Fruit fly (Drosophila melanogaster) whole organism, embryonic: ENCODE measurements around the gene CG5003.

Experiments
- Atf6 ChIP-seq: fragments of 200-800 bp; sonication (Bioruptor generic); IDR thresholded peaks from 2 replicates; pipeline ENCODE4 v1.3.6; 2022; ENCODE audit warnings: missing biosample characterization, missing genetic modification characterization
- B-H2 ChIP-seq: fragments of 200-800 bp; sonication (Bioruptor generic); optimal IDR thresholded peaks from 2 replicates; lab custom pipeline; 2018; ENCODE audit warnings: missing biosample characterization, mild to moderate bottlenecking, missing genetic modification characterization
- CG10431 ChIP-seq: fragments of 200-800 bp; sonication (Bioruptor generic); optimal IDR thresholded peaks from 3 replicates; lab custom pipeline; 2018; ENCODE audit warnings: missing biosample characterization, mild to moderate bottlenecking, missing genetic modification characterization
- CG16779 ChIP-seq: fragments of 200-800 bp; sonication (Bioruptor generic); IDR thresholded peaks from 2 replicates; pipeline ENCODE4 v1.3.6; 2022; ENCODE audit warnings: missing biosample characterization, missing genetic modification characterization
- CG18476 ChIP-seq: fragments of 200-800 bp; sonication (Bioruptor generic); optimal IDR thresholded peaks from 2 replicates; lab custom pipeline; 2016; ENCODE audit warnings: missing biosample characterization, mild to moderate bottlenecking, missing genetic modification characterization
- CG18599 ChIP-seq: fragments of 200-800 bp; sonication (Bioruptor generic); optimal IDR thresholded peaks from 3 replicates; lab custom pipeline; 2017; ENCODE audit warnings: missing biosample characterization, missing genetic modification characterization, mild to moderate bottlenecking, moderate library complexity, missing genetic modification reagents
- CG18764 ChIP-seq: fragments of 200-800 bp; sonication (Bioruptor generic); optimal IDR thresholded peaks from 3 replicates; lab custom pipeline; 2016; ENCODE audit warnings: missing biosample characterization, missing genetic modification characterization
- CG2199 ChIP-seq: fragments of 200-800 bp; sonication (Bioruptor generic); IDR thresholded peaks from 3 replicates; pipeline ENCODE4 v1.3.6; 2022; ENCODE audit warnings: missing biosample characterization, missing genetic modification characterization
- CG31224 ChIP-seq: fragments of 200-800 bp; sonication (Bioruptor generic); IDR thresholded peaks from 2 replicates; pipeline ENCODE4 v1.3.6; 2022; ENCODE audit warnings: missing biosample characterization, missing genetic modification characterization
- CG43689 ChIP-seq: fragments of 200-800 bp; sonication (Bioruptor generic); IDR thresholded peaks from 2 replicates; pipeline ENCODE4 v1.3.6; 2022; ENCODE audit warnings: missing biosample characterization, missing genetic modification characterization
- CG6813 ChIP-seq: fragments of 200-800 bp; sonication (Bioruptor generic); optimal IDR thresholded peaks from 2 replicates; lab custom pipeline; 2017; ENCODE audit warnings: missing biosample characterization, missing genetic modification characterization, mild to moderate bottlenecking, moderate library complexity, missing genetic modification reagents
- CG7271 ChIP-seq: fragments of 200-800 bp; sonication (Bioruptor generic); optimal IDR thresholded peaks from 2 replicates; lab custom pipeline; 2018; ENCODE audit warnings: missing biosample characterization, mild to moderate bottlenecking, missing genetic modification characterization, moderate library complexity
- CG7372 ChIP-seq: fragments of 200-800 bp; sonication (Bioruptor generic); IDR thresholded peaks from 2 replicates; pipeline ENCODE4 v1.3.6; 2022; ENCODE audit warnings: missing biosample characterization, missing genetic modification characterization
- CG8281 ChIP-seq: fragments of 200-800 bp; sonication (Bioruptor generic); optimal IDR thresholded peaks from 2 replicates; lab custom pipeline; 2018; ENCODE audit warnings: missing biosample characterization, mild to moderate bottlenecking, missing genetic modification characterization, moderate library complexity
- CG9727 ChIP-seq: fragments of 200-800 bp; sonication (Bioruptor generic); optimal IDR thresholded peaks from 3 replicates; lab custom pipeline; 2017; ENCODE audit warnings: missing biosample characterization, mild to moderate bottlenecking, missing genetic modification characterization
- D19A ChIP-seq: fragments of 200-800 bp; optimal IDR thresholded peaks from 3 replicates; lab custom pipeline; 2019; ENCODE audit warnings: missing biosample characterization, mild to moderate bottlenecking, missing genetic modification characterization, moderate library complexity
- Dfd ChIP-seq, 2 experiments: fragments of >200 bp; optimal IDR thresholded peaks; 2 replicates each; lab custom pipeline; 2017; ENCODE audit warnings: missing biosample characterization in 2 of 2, missing genetic modification characterization in 2 of 2
- H15 ChIP-seq: fragments of 200-800 bp; sonication (Bioruptor generic); IDR thresholded peaks from 3 replicates; pipeline ENCODE4 v1.3.6; 2022; ENCODE audit warnings: missing biosample characterization, missing genetic modification characterization
- NK7.1 ChIP-seq: fragments of 200-800 bp; sonication (Bioruptor generic); optimal IDR thresholded peaks from 3 replicates; lab custom pipeline; 2016; ENCODE audit warnings: missing biosample characterization, missing genetic modification characterization
- Neu2 ChIP-seq: fragments of 200-800 bp; sonication (Bioruptor generic); optimal IDR thresholded peaks from 3 replicates; lab custom pipeline; 2016; ENCODE audit warnings: missing biosample characterization, missing genetic modification characterization, borderline replicate concordance
- Opbp ChIP-seq: fragments of 200-800 bp; sonication (Bioruptor generic); IDR thresholded peaks from 3 replicates; pipeline ENCODE4 v1.3.6; 2022; ENCODE audit warnings: missing biosample characterization, missing genetic modification characterization; ENCODE audit not compliant: partially characterized antibody
- Ptx1 ChIP-seq: fragments of 200-800 bp; sonication (Bioruptor generic); IDR thresholded peaks from 2 replicates; pipeline ENCODE4 v1.3.6; 2022; ENCODE audit warnings: missing biosample characterization, missing genetic modification characterization
- Rx ChIP-seq: fragments of 200-800 bp; sonication (Bioruptor generic); IDR thresholded peaks from 2 replicates; pipeline ENCODE4 v1.3.6; 2022; ENCODE audit warnings: missing biosample characterization, missing genetic modification characterization
- Scr ChIP-seq: fragments of 200-800 bp; sonication (Bioruptor generic); IDR thresholded peaks from 2 replicates; pipeline ENCODE4 v1.3.6; 2022; ENCODE audit warnings: missing biosample characterization, missing genetic modification characterization; ENCODE audit not compliant: partially characterized antibody
- ab ChIP-seq: fragments of 200-800 bp; sonication (Bioruptor generic); optimal IDR thresholded peaks from 2 replicates; lab custom pipeline; 2016; ENCODE audit warnings: missing biosample characterization, missing genetic modification characterization
- ap ChIP-seq: fragments of 200-800 bp; sonication (Bioruptor generic); IDR thresholded peaks from 2 replicates; pipeline ENCODE4 v1.3.6; 2022; ENCODE audit warnings: missing biosample characterization, missing genetic modification characterization
- chm ChIP-seq: fragments of 200-800 bp; sonication (Bioruptor generic); IDR thresholded peaks from 2 replicates; pipeline ENCODE4 v1.3.6; 2022; ENCODE audit warnings: missing biosample characterization, missing genetic modification characterization
- crp ChIP-seq, 2 experiments: fragments of 200-800 bp; sonication (Bioruptor generic); optimal IDR thresholded peaks; 2 replicates in 1 of 2; 3 replicates in 1 of 2; lab custom pipeline; 2017; ENCODE audit warnings: missing biosample characterization in 2 of 2, missing genetic modification characterization in 2 of 2, mild to moderate bottlenecking in 1 of 2, moderate library complexity in 1 of 2
- ewg ChIP-seq: fragments of 200-800 bp; sonication (Bioruptor generic); optimal IDR thresholded peaks from 3 replicates; lab custom pipeline; 2017; ENCODE audit warnings: mild to moderate bottlenecking, missing biosample characterization, missing genetic modification reagents, missing genetic modification characterization
- fd96Cb ChIP-seq: fragments of 200-800 bp; sonication (Bioruptor generic); optimal IDR thresholded peaks from 2 replicates; lab custom pipeline; 2018; ENCODE audit warnings: missing biosample characterization, mild to moderate bottlenecking, missing genetic modification characterization, moderate library complexity
- gsb ChIP-seq: fragments of 200-800 bp; sonication (Bioruptor generic); IDR thresholded peaks from 2 replicates; pipeline ENCODE4 v1.3.6; 2022; ENCODE audit warnings: missing biosample characterization, missing genetic modification characterization
- h ChIP-seq: fragments of >200 bp; optimal IDR thresholded peaks from 2 replicates; lab custom pipeline; 2017
- ham ChIP-seq: fragments of 200-800 bp; sonication (Bioruptor generic); IDR thresholded peaks from 2 replicates; pipeline ENCODE4 v1.3.6; 2022; ENCODE audit warnings: missing biosample characterization, missing genetic modification characterization
- hbn ChIP-seq: fragments of 200-800 bp; sonication (Bioruptor generic); IDR thresholded peaks from 2 replicates; pipeline ENCODE4 v1.3.6; 2022; ENCODE audit warnings: missing biosample characterization, missing genetic modification characterization; ENCODE audit not compliant: partially characterized antibody
- kay ChIP-seq: fragments of 200-800 bp; sonication (Bioruptor generic); optimal IDR thresholded peaks from 2 replicates; lab custom pipeline; 2016; ENCODE audit warnings: missing biosample characterization, missing genetic modification characterization
- ken ChIP-seq: fragments of 200-800 bp; sonication (Bioruptor generic); IDR thresholded peaks from 3 replicates; pipeline ENCODE4 v1.3.6; 2022; ENCODE audit warnings: missing biosample characterization, missing genetic modification characterization
- nmo ChIP-seq: fragments of 200-800 bp; sonication (Bioruptor generic); optimal IDR thresholded peaks from 2 replicates; lab custom pipeline; 2018; ENCODE audit warnings: missing biosample characterization, mild to moderate bottlenecking, missing genetic modification characterization, moderate library complexity
- onecut ChIP-seq: fragments of 200-800 bp; sonication (Bioruptor generic); IDR thresholded peaks from 2 replicates; pipeline ENCODE4 v1.3.6; 2022; ENCODE audit warnings: missing biosample characterization, missing genetic modification characterization
- row ChIP-seq: fragments of 200-800 bp; sonication (Bioruptor generic); IDR thresholded peaks from 3 replicates; pipeline ENCODE4 v1.3.6; 2022; ENCODE audit warnings: missing biosample characterization, missing genetic modification characterization
- schlank ChIP-seq: fragments of 200-800 bp; sonication (Bioruptor generic); optimal IDR thresholded peaks from 2 replicates; lab custom pipeline; 2018; ENCODE audit warnings: missing biosample characterization, mild to moderate bottlenecking, missing genetic modification characterization
- sens-2 ChIP-seq: fragments of 200-800 bp; sonication (Bioruptor generic); IDR thresholded peaks from 2 replicates; pipeline ENCODE4 v1.3.6; 2022; ENCODE audit warnings: missing biosample characterization, missing genetic modification characterization
- seq ChIP-seq: fragments of 200-800 bp; sonication (Bioruptor generic); IDR thresholded peaks from 2 replicates; pipeline ENCODE4 v1.3.6; 2022; ENCODE audit warnings: missing biosample characterization, missing genetic modification characterization
- sim ChIP-seq: fragments of 200-800 bp; sonication (Bioruptor generic); IDR thresholded peaks from 2 replicates; pipeline ENCODE4 v1.3.6; 2022; ENCODE audit warnings: missing biosample characterization, missing genetic modification characterization
- sisA ChIP-seq: fragments of 200-800 bp; sonication (Bioruptor generic); IDR thresholded peaks from 2 replicates; pipeline ENCODE4 v1.3.6; 2022; ENCODE audit warnings: missing biosample characterization, missing genetic modification characterization
- sug ChIP-seq: fragments of 200-800 bp; optimal IDR thresholded peaks from 2 replicates; lab custom pipeline; 2019; ENCODE audit warnings: missing biosample characterization, mild to moderate bottlenecking, missing genetic modification characterization, moderate library complexity
- tll ChIP-seq, 2 experiments: fragments of 200-800 bp in 1 of 2; fragments of >200 bp in 1 of 2; sonication (Bioruptor generic) in 1 of 2; optimal IDR thresholded peaks; 2 replicates each; lab custom pipeline; 2017 to 2019; ENCODE audit warnings: missing biosample characterization in 2 of 2, missing genetic modification characterization in 2 of 2, mild to moderate bottlenecking in 1 of 2, moderate library complexity in 1 of 2
- tx ChIP-seq: fragments of 200-800 bp; sonication (Bioruptor generic); optimal IDR thresholded peaks from 2 replicates; lab custom pipeline; 2016; ENCODE audit warnings: missing biosample characterization, missing genetic modification characterization
- usp ChIP-seq: fragments of >200 bp; optimal IDR thresholded peaks from 2 replicates; lab custom pipeline; 2017; ENCODE audit warnings: missing biosample characterization, missing genetic modification characterization
- zf30C ChIP-seq: fragments of 200-800 bp; sonication (Bioruptor generic); optimal IDR thresholded peaks from 3 replicates; lab custom pipeline; 2018; ENCODE audit warnings: missing biosample characterization, mild to moderate bottlenecking, missing genetic modification characterization
- zfh1 ChIP-seq: fragments of 200-800 bp; sonication (Bioruptor generic); IDR thresholded peaks from 3 replicates; pipeline ENCODE4 v1.3.6; 2022; ENCODE audit warnings: missing biosample characterization, missing genetic modification characterization

CG5003 gene

dm6 chr3R:27922673-27923175 lies 6.4 kb upstream of the CG5003 start, which contains the start of gene RpL4 (continued):
- TF ChIP-seq CG6813 (GFP tag; lab: Kevin White, UChicago), result peak; percentile 93
- no peak for TF ChIP-seq kay (GFP tag; lab: Kevin White, UChicago)
- TF ChIP-seq CG18764 (GFP tag; lab: Kevin White, UChicago), result peak; percentile 66
- no peak for TF ChIP-seq ham (GFP tag; lab: Robert Waterston, UW)
- peak; percentile 51; the same call in 1 of the 2 replicates for TF ChIP-seq gsb (GFP tag; lab: Robert Waterston, UW)
- peak; percentile 38; the same call in 1 of the 2 replicates for TF ChIP-seq Scr (GFP tag; lab: Robert Waterston, UW)
- TF ChIP-seq row, result peak; percentile 73
- no peak for TF ChIP-seq CG2199 (GFP tag; lab: Robert Waterston, UW)
- peak; percentile 93 for TF ChIP-seq CG10431 (GFP tag; lab: Kevin White, UChicago)
- TF ChIP-seq sim (GFP tag; lab: Robert Waterston, UW), result peak; percentile 67; the same call in 1 of the 2 replicates
- peak; percentile 39 for TF ChIP-seq zf30C (GFP tag; lab: Kevin White, UChicago)
- TF ChIP-seq CG31224, result peak; percentile 60
- TF ChIP-seq Opbp (GFP tag; lab: Robert Waterston, UW), result 0 out of 3 replicates have a peak, but pooled peaks have one; percentile 31
- TF ChIP-seq chm (GFP tag; lab: Robert Waterston, UW), result peak; percentile 94
- peak; percentile 71 for TF ChIP-seq Ptx1 (GFP tag; lab: Robert Waterston, UW)
- TF ChIP-seq h (lab: Kevin White, UChicago), result no peak
- TF ChIP-seq usp (GFP tag; lab: Kevin White, UChicago), result no peak
- no peak for TF ChIP-seq tll (GFP tag; optimal IDR thresholded peaks at IDR 0.05; lab: Kevin White, UChicago)
- TF ChIP-seq onecut (GFP tag; lab: Robert Waterston, UW), result peak; percentile 91
- peak; percentile 72 for TF ChIP-seq seq
- peak; percentile 62 for TF ChIP-seq CG8281 (tag; lab: Kevin White, UChicago)
- 0 out of 2 replicates have a peak, but pooled peaks have one; percentile 11 for TF ChIP-seq sisA
- TF ChIP-seq NK7.1, result peak; percentile 57
- no peak for TF ChIP-seq Dfd (GFP tag; optimal IDR thresholded peaks at IDR 0.05; lab: Kevin White, UChicago)
- peak; percentile 93 for TF ChIP-seq CG9727
- TF ChIP-seq Rx (GFP tag; lab: Robert Waterston, UW), result peak; percentile 77
- TF ChIP-seq B-H2, result peak; percentile 96
- TF ChIP-seq CG18476 (GFP tag; lab: Kevin White, UChicago), result no peak
- TF ChIP-seq CG7372 (GFP tag; lab: Robert Waterston, UW), result peak; percentile 67
- peak; percentile 89 for TF ChIP-seq sens-2
- peak; percentile 72 for TF ChIP-seq sug
- peak; percentile 77 for TF ChIP-seq Atf6 (GFP tag; lab: Robert Waterston, UW)
- TF ChIP-seq ab (GFP tag; lab: Kevin White, UChicago), result peak; percentile 2
- TF ChIP-seq ap (GFP tag; lab: Robert Waterston, UW), result peak; percentile 76
- TF ChIP-seq ewg (GFP tag; lab: Kevin White, UChicago), result peak; percentile 85
- peak; percentile 91 for TF ChIP-seq zfh1 (GFP tag; lab: Robert Waterston, UW)
- peak; percentile 7 for TF ChIP-seq D19A (tag; lab: Kevin White, UChicago)
- TF ChIP-seq ken (GFP tag; lab: Robert Waterston, UW), result peak; percentile 83
- peak; percentile 71 for TF ChIP-seq nmo (GFP tag; lab: Kevin White, UChicago)
- TF ChIP-seq CG7271 (tag; lab: Kevin White, UChicago), result peak; percentile 86
- peak; percentile 74; the same call in 2 of the 3 replicates for TF ChIP-seq H15 (GFP tag; lab: Robert Waterston, UW)
- TF ChIP-seq tx (GFP tag; lab: Kevin White, UChicago), result peak; percentile 40
- TF ChIP-seq CG16779, result peak; percentile 66; the same call in 1 of the 2 replicates
- peak; percentile 48 for TF ChIP-seq fd96Cb (tag; lab: Kevin White, UChicago)
- TF ChIP-seq crp (GFP tag; optimal IDR thresholded peaks at IDR 0.05; lab: Kevin White, UChicago), result peak in 1 of 2 experiments; percentile 49
- TF ChIP-seq hbn (GFP tag; lab: Robert Waterston, UW), result no peak
- TF ChIP-seq schlank (tag; lab: Kevin White, UChicago), result peak; percentile 88
- 0 out of 2 replicates have a peak, but pooled peaks have one; percentile 22 for TF ChIP-seq CG43689 (GFP tag; lab: Robert Waterston, UW)
- no peak for TF ChIP-seq Neu2 (GFP tag; lab: Kevin White, UChicago)
- TF ChIP-seq CG18599 (GFP tag; lab: Kevin White, UChicago), result peak; percentile 81
